Worm (Caenorhabditis elegans) whole organism, L1 larva: ENCODE measurements around the gene jud-4.

Experiments
- fos-1 ChIP-seq: fragments of 150-350 bp; optimal IDR thresholded peaks from 2 replicates; lab custom pipeline; 2014; ENCODE audit warnings: missing biosample characterization, missing genetic modification characterization
- grh-1 ChIP-seq: fragments of 200-800 bp; sonication (Bioruptor generic); IDR thresholded peaks from 2 replicates; pipeline ENCODE4 v1.3.6; 2022; ENCODE audit warnings: missing genetic modification reagents, missing genetic modification characterization, missing compliant biosample characterization
- hlh-17 ChIP-seq: fragments of 200-800 bp; sonication (Bioruptor generic); optimal IDR thresholded peaks from 2 replicates; lab custom pipeline; 2018; ENCODE audit warnings: missing genetic modification characterization, mild to moderate bottlenecking, missing compliant biosample characterization, moderate library complexity, borderline replicate concordance
- hlh-4 ChIP-seq: sonication (generic microtip); optimal IDR thresholded peaks from 2 replicates; lab custom pipeline; 2016; ENCODE audit warnings: mild to moderate bottlenecking, missing genetic modification characterization, missing compliant biosample characterization
- lin-35 ChIP-seq, 2 experiments: fragments of 150-350 bp; optimal IDR thresholded peaks; 2 replicates each; lab custom pipeline; 2014; ENCODE audit warnings: missing biosample characterization in 2 of 2, missing genetic modification characterization in 2 of 2, missing genetic modification reagents in 2 of 2
- lin-39 ChIP-seq: fragments of 150-350 bp; optimal IDR thresholded peaks from 2 replicates; lab custom pipeline; 2014; ENCODE audit warnings: missing biosample characterization, missing genetic modification reagents, missing genetic modification characterization
- unc-62 ChIP-seq: fragments of 150-350 bp; optimal IDR thresholded peaks from 2 replicates; lab custom pipeline; 2014; ENCODE audit warnings: missing biosample characterization, missing genetic modification reagents, missing genetic modification characterization
- unc-86 ChIP-seq: sonication (generic microtip); optimal IDR thresholded peaks from 2 replicates; lab custom pipeline; 2016; ENCODE audit warnings: missing genetic modification characterization, missing compliant biosample characterization

DNA sequence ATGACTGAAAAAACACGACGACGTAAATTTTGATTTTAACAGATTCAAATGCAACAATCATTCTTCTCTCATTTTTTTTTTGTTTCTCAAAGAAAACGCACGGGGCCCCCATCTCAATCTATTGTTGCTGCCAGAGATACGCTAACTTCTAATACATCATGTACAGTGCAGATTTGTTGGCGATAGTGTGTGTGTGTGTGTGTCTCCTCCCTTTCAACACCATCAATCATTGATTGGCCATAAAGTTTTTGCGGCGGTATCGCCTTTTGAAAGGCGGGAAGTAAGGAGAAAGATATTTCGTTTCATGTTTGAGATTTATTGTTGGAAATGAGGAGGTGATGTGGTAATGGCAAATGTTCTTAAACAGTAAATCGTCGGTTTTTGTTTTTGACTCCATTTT is 43.3 kb downstream of the jud-4 start:
- TF ChIP-seq lin-39 (tag; lab: Kevin White, UChicago): no peak
- TF ChIP-seq hlh-17 (GFP tag; lab: Kevin White, UChicago): no peak
- TF ChIP-seq unc-86 (tag; lab: Kevin White, UChicago): no peak
- peak; percentile 25; the same call in 1 of the 2 replicates for TF ChIP-seq grh-1
- peak in 1 of 2 experiments; percentile 15 for TF ChIP-seq lin-35 (GFP tag; optimal IDR thresholded peaks at IDR 0.05; lab: Kevin White, UChicago)
- TF ChIP-seq fos-1: no peak
- no peak for TF ChIP-seq unc-62 (GFP tag; lab: Kevin White, UChicago)
- no peak for TF ChIP-seq hlh-4 (tag; lab: Kevin White, UChicago)
